Fruit fly (Drosophila melanogaster) whole organism, prepupa: ENCODE data around the gene Tet.
A peak's percentile ranks its signal among the peaks of the same experiment; 100 is the strongest.

Source experiments
- CG10669 ChIP-seq: fragments of 200-800 bp; sonication (Bioruptor generic); optimal IDR thresholded peaks from 3 replicates; lab custom pipeline; 2018; ENCODE audit warnings: missing biosample characterization, mild to moderate bottlenecking, missing genetic modification characterization, moderate library complexity
- CG11902 ChIP-seq: fragments of 200-800 bp; sonication (Bioruptor generic); optimal IDR thresholded peaks from 3 replicates; lab custom pipeline; 2016; ENCODE audit warnings: missing biosample characterization, missing genetic modification characterization
- CG8119 ChIP-seq: fragments of 200-800 bp; sonication (Bioruptor generic); IDR thresholded peaks from 3 replicates; pipeline ENCODE4 v1.3.6; 2022; ENCODE audit warnings: missing biosample characterization, missing genetic modification characterization
- Hr39 ChIP-seq: fragments of 200-800 bp; sonication (Bioruptor generic); optimal IDR thresholded peaks from 2 replicates; lab custom pipeline; 2016; ENCODE audit warnings: missing biosample characterization, missing genetic modification characterization
- Sox102F ChIP-seq: fragments of 200-800 bp; sonication (Bioruptor generic); optimal IDR thresholded peaks from 2 replicates; lab custom pipeline; 2016; ENCODE audit warnings: missing biosample characterization, mild to moderate bottlenecking, missing genetic modification characterization
- Sox14 ChIP-seq: fragments of 200-800 bp; sonication (Bioruptor generic); optimal IDR thresholded peaks from 3 replicates; lab custom pipeline; 2016; ENCODE audit warnings: missing biosample characterization, missing genetic modification characterization
- dac ChIP-seq: fragments of 200-800 bp; sonication (Bioruptor generic); optimal IDR thresholded peaks from 2 replicates; lab custom pipeline; 2017; ENCODE audit warnings: missing biosample characterization, mild to moderate bottlenecking, missing genetic modification characterization
- eg ChIP-seq: fragments of 200-800 bp; sonication (Bioruptor generic); IDR thresholded peaks from 3 replicates; pipeline ENCODE4 v1.3.6; 2022; ENCODE audit warnings: missing biosample characterization, missing genetic modification characterization
- esn ChIP-seq: fragments of 200-800 bp; sonication (Bioruptor generic); optimal IDR thresholded peaks from 2 replicates; lab custom pipeline; 2016; ENCODE audit warnings: missing biosample characterization, mild to moderate bottlenecking, missing genetic modification characterization, moderate library complexity
- fd85E ChIP-seq: fragments of 200-800 bp; sonication (Bioruptor generic); optimal IDR thresholded peaks from 3 replicates; lab custom pipeline; 2016; ENCODE audit warnings: missing biosample characterization, missing genetic modification characterization

DNA sequence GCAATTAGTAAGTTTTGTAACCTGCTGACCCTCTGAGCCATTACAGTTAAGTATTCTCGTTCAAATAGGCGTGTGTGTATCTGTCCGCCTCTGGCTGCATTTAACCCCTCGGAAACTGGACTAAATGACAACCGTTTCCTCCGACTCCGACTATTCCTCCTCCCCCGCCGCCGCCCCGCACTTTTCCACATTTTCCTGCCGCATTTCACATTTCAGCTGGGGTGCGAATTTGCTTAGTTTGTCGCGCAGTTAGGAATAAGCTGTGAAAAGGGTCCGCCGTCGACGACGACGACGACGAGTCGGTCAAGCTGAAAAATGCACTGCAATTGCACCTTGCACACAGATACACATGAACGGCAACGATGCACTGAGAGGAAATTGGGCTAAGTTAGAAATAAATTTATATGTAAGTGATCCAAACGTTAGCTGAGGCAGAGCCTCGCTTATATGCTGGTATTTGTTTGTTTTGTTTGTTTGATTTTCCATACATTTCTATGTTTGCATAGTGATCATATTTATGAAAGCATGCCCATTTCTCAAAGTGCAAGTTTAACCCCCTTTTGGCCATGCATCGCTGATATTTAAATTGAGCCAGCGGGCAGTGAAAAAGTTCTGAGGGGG lies 16.9 kb downstream of the Tet start:
- TF ChIP-seq Sox102F (GFP tag; lab: Kevin White, UChicago) (peak; percentile 21), fd85E (GFP tag; lab: Kevin White, UChicago) (no peak), CG8119 (peak; percentile 35; the same call in 1 of the 3 replicates), Hr39 (GFP tag; lab: Kevin White, UChicago) (peak; percentile 31), Sox14 (peak; percentile 14), CG10669 (no peak), esn (GFP tag; lab: Kevin White, UChicago) (peak; percentile 34), CG11902 (no peak), dac (GFP tag; lab: Kevin White, UChicago) (no peak), eg (GFP tag; lab: Robert Waterston, UW) (no peak)
